Worm (Caenorhabditis elegans) whole organism, midembryonic: ENCODE results near the gene T05B4.8.

Source experiments
- T22C8.4 ChIP-seq: fragments of 200-800 bp; sonication (Bioruptor generic); IDR thresholded peaks from 2 replicates; pipeline ENCODE4 v1.3.6; 2022; ENCODE audit warnings: missing genetic modification characterization, missing compliant biosample characterization
- ref-1 ChIP-seq: fragments of 200-800 bp; sonication (Bioruptor generic); conservative IDR thresholded peaks from 2 replicates; pipeline ENCODE4 v1.3.6; 2022; ENCODE audit warnings: missing genetic modification reagents, missing genetic modification characterization, missing compliant biosample characterization
- tab-1 ChIP-seq: fragments of 200-800 bp; sonication (Bioruptor generic); IDR thresholded peaks from 2 replicates; pipeline ENCODE4 v1.3.6; 2022; ENCODE audit warnings: missing genetic modification characterization, missing compliant biosample characterization
- ztf-23 ChIP-seq: fragments of 200-800 bp; sonication (Bioruptor generic); IDR thresholded peaks from 2 replicates; pipeline ENCODE4 v1.3.6; 2022; ENCODE audit warnings: missing genetic modification reagents, missing genetic modification characterization, missing compliant biosample characterization
- ztf-29 ChIP-seq: fragments of 200-800 bp; sonication (Bioruptor generic); IDR thresholded peaks from 2 replicates; pipeline ENCODE4 v1.3.6; 2022; ENCODE audit warnings: missing genetic modification reagents, missing genetic modification characterization, missing compliant biosample characterization

ce11 chrV:4134728-4135127 lies 18.8 kb upstream of the T05B4.8 start, which contains the start of gene lgc-1:
- TF ChIP-seq ztf-29 (GFP tag; lab: Robert Waterston, UW) (no peak), ztf-23 (no peak), T22C8.4 (GFP tag; lab: Robert Waterston, UW) (no peak), tab-1 (GFP tag; lab: Robert Waterston, UW) (no peak), ref-1 (no peak)
